Worm (Caenorhabditis elegans) whole organism, L4 larva: ENCODE measurements around the gene par-3.

Experiments used
- D1046.2 ChIP-seq: fragments of 200-800 bp; sonication (Bioruptor generic); IDR thresholded peaks from 2 replicates; pipeline ENCODE4 v1.3.6; 2022; ENCODE audit warnings: missing genetic modification characterization, missing compliant biosample characterization
- F26F4.8 ChIP-seq: fragments of 200-800 bp; sonication (Bioruptor generic); conservative IDR thresholded peaks from 2 replicates; pipeline ENCODE4 v1.3.6; 2022; ENCODE audit warnings: missing genetic modification characterization, missing compliant biosample characterization
- F37D6.2 ChIP-seq: sonication (generic microtip); optimal IDR thresholded peaks from 2 replicates; lab custom pipeline; 2016; ENCODE audit warnings: mild to moderate bottlenecking, missing genetic modification characterization, missing compliant biosample characterization
- F44E2.7 ChIP-seq: fragments of 200-800 bp; sonication (Bioruptor generic); IDR thresholded peaks from 2 replicates; pipeline ENCODE4 v2.1.2; 2022; ENCODE audit warnings: missing genetic modification characterization, missing compliant biosample characterization
- R02D3.7 ChIP-seq: fragments of 150-350 bp; sonication (generic microtip); optimal IDR thresholded peaks from 3 replicates; lab custom pipeline; 2014; ENCODE audit warnings: missing biosample characterization, missing genetic modification characterization
- T26A8.4 ChIP-seq: fragments of 200-800 bp; sonication (Bioruptor generic); IDR thresholded peaks from 2 replicates; pipeline ENCODE4 v1.3.6; 2022; ENCODE audit warnings: missing genetic modification characterization, missing compliant biosample characterization
- Y5F2A.4 ChIP-seq: fragments of 200-800 bp; sonication (Bioruptor generic); optimal IDR thresholded peaks from 2 replicates; lab custom pipeline; 2018; ENCODE audit warnings: mild to moderate bottlenecking, missing genetic modification characterization, missing compliant biosample characterization
- ZK546.5 ChIP-seq, 2 experiments: sonication (generic microtip); optimal IDR thresholded peaks; 2 replicates each; lab custom pipeline; 2017; ENCODE audit warnings: missing biosample characterization in 2 of 2, missing genetic modification characterization in 2 of 2
- aha-1 ChIP-seq: fragments of 150-350 bp; peaks from one replicate; lab custom pipeline; 2014; ENCODE audit warnings: missing biosample characterization, missing genetic modification characterization
- attf-4 ChIP-seq: sonication (generic microtip); optimal IDR thresholded peaks from 3 replicates; lab custom pipeline; 2017; ENCODE audit warnings: missing biosample characterization, missing genetic modification characterization
- ceh-20 ChIP-seq: fragments of 200-800 bp; sonication (Bioruptor generic); IDR thresholded peaks from 2 replicates; pipeline ENCODE4 v1.3.6; 2022; ENCODE audit warnings: missing genetic modification reagents, missing genetic modification characterization, missing compliant biosample characterization
- ceh-44 ChIP-seq: fragments of 200-800 bp; sonication (Bioruptor generic); IDR thresholded peaks from 2 replicates; pipeline ENCODE4 v1.3.6; 2022; ENCODE audit warnings: missing genetic modification reagents, missing genetic modification characterization, missing compliant biosample characterization
- ceh-82 ChIP-seq: sonication (generic microtip); optimal IDR thresholded peaks from 2 replicates; lab custom pipeline; 2017; ENCODE audit warnings: missing biosample characterization, missing genetic modification characterization
- ctbp-1 ChIP-seq: fragments of 200-800 bp; sonication (Bioruptor generic); IDR thresholded peaks from 2 replicates; pipeline ENCODE4 v1.3.6; 2022; ENCODE audit warnings: missing genetic modification reagents, missing genetic modification characterization, missing compliant biosample characterization
- daf-16 ChIP-seq, 3 experiments: sonication (generic microtip); optimal IDR thresholded peaks; 2 replicates each; lab custom pipeline; 2016 to 2017; ENCODE audit warnings: missing genetic modification characterization in 3 of 3, missing genetic modification reagents in 3 of 3, mild to moderate bottlenecking in 2 of 3, missing compliant biosample characterization in 2 of 3, missing biosample characterization in 1 of 3, moderate library complexity in 1 of 3
- daf-19 ChIP-seq: fragments of 200-800 bp; sonication (Bioruptor generic); conservative IDR thresholded peaks from 2 replicates; pipeline ENCODE4 v1.3.6; 2022; ENCODE audit warnings: missing genetic modification characterization, missing compliant biosample characterization
- daf-8 ChIP-seq: fragments of 200-800 bp; sonication (Bioruptor generic); IDR thresholded peaks from 2 replicates; pipeline ENCODE4 v1.3.6; 2022; ENCODE audit warnings: missing genetic modification characterization, missing compliant biosample characterization
- dmd-6 ChIP-seq: fragments of 200-800 bp; sonication (Bioruptor generic); IDR thresholded peaks from 2 replicates; pipeline ENCODE4 v1.3.6; 2022; ENCODE audit warnings: missing genetic modification reagents, missing genetic modification characterization, missing compliant biosample characterization
- dmd-9 ChIP-seq: fragments of 200-800 bp; sonication (Bioruptor generic); IDR thresholded peaks from 2 replicates; pipeline ENCODE4 v1.3.6; 2022; ENCODE audit warnings: missing genetic modification reagents, missing genetic modification characterization, missing compliant biosample characterization
- egl-43 ChIP-seq: fragments of 200-800 bp; sonication (Bioruptor generic); IDR thresholded peaks from 2 replicates; pipeline ENCODE4 v1.3.6; 2022; ENCODE audit warnings: missing genetic modification reagents, missing genetic modification characterization, missing compliant biosample characterization
- fkh-10 ChIP-seq: fragments of 150-350 bp; optimal IDR thresholded peaks from 2 replicates; lab custom pipeline; 2014; ENCODE audit warnings: missing biosample characterization, missing genetic modification reagents, missing genetic modification characterization
- fos-1 ChIP-seq: fragments of 150-350 bp; optimal IDR thresholded peaks from 2 replicates; lab custom pipeline; 2014; ENCODE audit warnings: missing biosample characterization, missing genetic modification characterization
- hlh-30 ChIP-seq: sonication (generic microtip); optimal IDR thresholded peaks from 2 replicates; lab custom pipeline; 2017; ENCODE audit warnings: antibody characterized with exemption, mild to moderate bottlenecking, missing genetic modification characterization, missing compliant biosample characterization; ENCODE audit not compliant: insufficient read depth
- lin-1 ChIP-seq: fragments of 200-800 bp; sonication (Bioruptor generic); IDR thresholded peaks from 2 replicates; pipeline ENCODE4 v1.3.6; 2022; ENCODE audit warnings: missing genetic modification reagents, missing genetic modification characterization, missing compliant biosample characterization
- lin-13 ChIP-seq: fragments of 150-350 bp; optimal IDR thresholded peaks from 2 replicates; lab custom pipeline; 2014; ENCODE audit warnings: missing biosample characterization, missing genetic modification reagents, missing genetic modification characterization
- lin-38 ChIP-seq: fragments of 200-800 bp; sonication (Bioruptor generic); IDR thresholded peaks from 2 replicates; pipeline ENCODE4 v1.3.6; 2022; ENCODE audit warnings: missing genetic modification reagents, missing genetic modification characterization, missing compliant biosample characterization
- lin-39 ChIP-seq: fragments of 150-350 bp; optimal IDR thresholded peaks from 2 replicates; lab custom pipeline; 2014; ENCODE audit warnings: missing biosample characterization, missing genetic modification reagents, missing genetic modification characterization
- madf-9 ChIP-seq: fragments of 200-800 bp; sonication (Bioruptor generic); conservative IDR thresholded peaks from 2 replicates; pipeline ENCODE4 v1.3.6; 2022; ENCODE audit warnings: missing genetic modification reagents, missing genetic modification characterization, missing compliant biosample characterization
- mdt-29 ChIP-seq: fragments of 200-800 bp; sonication (Bioruptor generic); IDR thresholded peaks from 2 replicates; pipeline ENCODE4 v1.3.6; 2022; ENCODE audit warnings: missing genetic modification reagents, missing genetic modification characterization, missing compliant biosample characterization
- mep-1 ChIP-seq: fragments of 150-350 bp; sonication (generic microtip); optimal IDR thresholded peaks from 3 replicates; lab custom pipeline; 2014; ENCODE audit warnings: missing biosample characterization, missing genetic modification characterization
- mxl-3 ChIP-seq: fragments of 200-800 bp; sonication (Bioruptor generic); optimal IDR thresholded peaks from 2 replicates; lab custom pipeline; 2018; ENCODE audit warnings: mild to moderate bottlenecking, missing genetic modification characterization, missing compliant biosample characterization
- nhr-11 ChIP-seq: fragments of 150-350 bp; optimal IDR thresholded peaks from 2 replicates; lab custom pipeline; 2014; ENCODE audit warnings: missing biosample characterization, missing genetic modification characterization
- nhr-28 ChIP-seq: fragments of 150-350 bp; optimal IDR thresholded peaks from 2 replicates; lab custom pipeline; 2014; ENCODE audit warnings: missing biosample characterization, missing genetic modification characterization
- nhr-41 ChIP-seq: fragments of 200-800 bp; sonication (Bioruptor generic); IDR thresholded peaks from 2 replicates; pipeline ENCODE4 v1.3.6; 2022; ENCODE audit warnings: missing genetic modification reagents, missing genetic modification characterization, missing compliant biosample characterization
- nhr-42 ChIP-seq: fragments of 200-800 bp; sonication (Bioruptor generic); IDR thresholded peaks from 2 replicates; pipeline ENCODE4 v1.3.6; 2022; ENCODE audit warnings: missing genetic modification characterization, missing compliant biosample characterization
- nhr-48 ChIP-seq: sonication (generic microtip); optimal IDR thresholded peaks from 2 replicates; lab custom pipeline; 2016; ENCODE audit warnings: mild to moderate bottlenecking, missing genetic modification characterization, missing compliant biosample characterization
- pha-4 ChIP-seq, 2 experiments: fragments of 150-350 bp in 1 of 2; fragments of 200-800 bp in 1 of 2; sonication (Bioruptor generic) in 1 of 2; IDR thresholded peaks in 1 of 2; optimal IDR thresholded peaks in 1 of 2; 2 replicates each; pipeline versions ENCODE4 v1.3.6 to Lab custom; 2014 to 2022; ENCODE audit warnings: missing genetic modification characterization in 2 of 2, missing genetic modification reagents in 2 of 2, missing biosample characterization in 1 of 2, missing compliant biosample characterization in 1 of 2
- rbr-2 ChIP-seq: sonication (generic microtip); optimal IDR thresholded peaks from 2 replicates; lab custom pipeline; 2016; ENCODE audit warnings: missing genotype, missing genetic modification characterization, missing compliant biosample characterization
- sdz-12 ChIP-seq: fragments of 200-800 bp; sonication (Bioruptor generic); optimal IDR thresholded peaks from 2 replicates; lab custom pipeline; 2018; ENCODE audit warnings: mild to moderate bottlenecking, missing genetic modification characterization, missing compliant biosample characterization
- snpc-4 ChIP-seq: fragments of 150-350 bp; optimal IDR thresholded peaks from 2 replicates; lab custom pipeline; 2014; ENCODE audit warnings: missing biosample characterization, missing genetic modification characterization
- unc-39 ChIP-seq: sonication (generic microtip); optimal IDR thresholded peaks from 2 replicates; lab custom pipeline; 2017; ENCODE audit warnings: missing biosample characterization, missing genetic modification characterization
- unc-62 ChIP-seq, 3 experiments: fragments of 150-350 bp in 1 of 3; sonication (generic microtip); optimal IDR thresholded peaks in 2 of 3; peaks in 1 of 3; 1 replicate in 1 of 3; 2 replicates in 2 of 3; lab custom pipeline; 2014 to 2017; ENCODE audit warnings: missing biosample characterization in 3 of 3, missing genetic modification characterization in 3 of 3, missing genetic modification reagents in 3 of 3, missing genotype in 1 of 3
- vab-7 ChIP-seq: fragments of 200-800 bp; sonication (Bioruptor generic); IDR thresholded peaks from 2 replicates; pipeline ENCODE4 v1.3.6; 2022; ENCODE audit warnings: missing genetic modification reagents, missing genetic modification characterization, missing compliant biosample characterization
- zfp-2 ChIP-seq: sonication (generic microtip); optimal IDR thresholded peaks from 2 replicates; lab custom pipeline; 2016; ENCODE audit warnings: mild to moderate bottlenecking, missing genetic modification characterization, missing compliant biosample characterization
- zip-11 ChIP-seq: fragments of 200-800 bp; sonication (Bioruptor generic); IDR thresholded peaks from 2 replicates; pipeline ENCODE4 v1.3.6; 2022; ENCODE audit warnings: missing genetic modification characterization, missing compliant biosample characterization
- ztf-11 ChIP-seq: fragments of 150-350 bp; optimal IDR thresholded peaks from 2 replicates; lab custom pipeline; 2014; ENCODE audit warnings: missing biosample characterization, missing genetic modification characterization

Gene par-3

DNA sequence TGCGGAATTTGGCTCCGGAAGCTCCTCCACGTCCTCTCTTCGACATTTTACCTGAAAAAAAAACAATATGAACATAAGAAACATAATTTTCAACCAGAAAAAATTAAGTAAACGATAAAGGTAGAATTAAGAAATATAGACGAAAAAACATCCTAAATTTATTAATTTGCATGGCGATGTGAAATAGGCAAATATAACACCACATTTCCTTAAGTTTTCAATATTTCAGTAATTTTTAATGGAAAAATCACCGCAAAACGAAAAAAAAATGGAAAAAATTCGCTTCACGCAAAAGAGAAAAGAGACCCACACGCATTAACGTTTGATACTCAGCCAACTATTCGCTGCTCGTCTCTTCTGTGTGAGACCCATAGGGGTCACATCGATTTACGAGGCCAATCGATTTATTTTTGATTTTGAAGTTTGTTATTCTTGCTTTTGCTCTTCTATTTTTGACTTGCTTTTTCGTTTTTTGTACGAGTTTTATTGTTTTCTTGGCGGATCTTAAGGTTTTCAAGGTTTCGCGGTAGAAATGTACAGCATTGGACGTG lies 42.1 kb downstream of the par-3 start, which contains the start of gene rpl-23 (continued):
- TF ChIP-seq nhr-28 (tag; lab: Kevin White, UChicago) = peak; percentile 83
- no peak for TF ChIP-seq unc-39 (tag; lab: Kevin White, UChicago)
- TF ChIP-seq ceh-82 (tag; lab: Kevin White, UChicago) = no peak
- TF ChIP-seq vab-7 (GFP tag; lab: Robert Waterston, UW) = peak; percentile 61
- TF ChIP-seq zfp-2 (tag; lab: Kevin White, UChicago) = peak; percentile 70
- peak; percentile 40; the same call in 1 of the 2 replicates for TF ChIP-seq ceh-44 (GFP tag; lab: Robert Waterston, UW)
- TF ChIP-seq F44E2.7 (GFP tag; lab: Robert Waterston, UW) = no peak
- TF ChIP-seq fkh-10 (GFP tag; lab: Kevin White, UChicago) = peak; percentile 54
- no peak for TF ChIP-seq fos-1
- TF ChIP-seq snpc-4 (tag; lab: Kevin White, UChicago) = no peak
- TF ChIP-seq nhr-42 (GFP tag; lab: Robert Waterston, UW) = no peak
- peak; percentile 84 for TF ChIP-seq T26A8.4
- no peak for TF ChIP-seq mdt-29 (GFP tag; lab: Robert Waterston, UW)
- TF ChIP-seq daf-16 (GFP tag; optimal IDR thresholded peaks at IDR 0.05; lab: Kevin White, UChicago) = peak in 1 of 2 experiments; percentile 38
- TF ChIP-seq daf-16 (tag; optimal IDR thresholded peaks at IDR 0.05; lab: Kevin White, UChicago) = peak; percentile 72
- peak; percentile 62 for TF ChIP-seq dmd-6 (GFP tag; lab: Robert Waterston, UW)
- TF ChIP-seq sdz-12 (GFP tag; lab: Kevin White, UChicago) = no peak
- TF ChIP-seq nhr-41 (GFP tag; lab: Robert Waterston, UW) = no peak
- TF ChIP-seq attf-4 (tag; lab: Kevin White, UChicago) = no peak
- TF ChIP-seq lin-1 (GFP tag; lab: Robert Waterston, UW) = no peak
- TF ChIP-seq nhr-11 = peak; percentile 96
- peak; percentile 13 for TF ChIP-seq nhr-48 (tag; lab: Kevin White, UChicago)
- no peak for TF ChIP-seq dmd-9 (GFP tag; lab: Robert Waterston, UW)

DNA sequence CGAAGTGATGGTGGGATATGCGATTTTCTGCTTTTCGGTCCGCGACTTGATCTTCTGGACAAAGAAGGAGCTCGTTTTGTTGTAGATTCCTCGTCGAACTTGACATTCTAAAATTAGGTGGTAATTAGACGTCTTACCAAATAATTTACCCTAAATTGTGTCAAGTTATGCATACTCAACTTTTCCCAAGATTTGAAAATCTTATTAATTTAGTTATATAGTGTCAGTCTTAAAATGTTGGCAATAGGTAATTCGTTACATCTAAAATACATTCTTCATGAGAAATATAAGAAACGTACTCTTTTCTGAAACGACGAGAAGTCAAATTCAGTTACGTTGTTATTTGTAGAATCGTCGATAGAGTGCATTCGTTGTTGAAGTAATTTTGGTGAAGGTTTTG lies 43.5 kb downstream of the par-3 start:
- TF ChIP-seq dmd-9 (GFP tag; lab: Robert Waterston, UW) (no peak), zip-11 (GFP tag; lab: Robert Waterston, UW) (no peak), ctbp-1 (GFP tag; lab: Robert Waterston, UW) (no peak), fkh-10 (GFP tag; lab: Kevin White, UChicago) (no peak), ztf-11 (tag; lab: Kevin White, UChicago) (no peak), Y5F2A.4 (GFP tag; lab: Kevin White, UChicago) (no peak), F26F4.8 (GFP tag; lab: Robert Waterston, UW) (no peak), nhr-42 (GFP tag; lab: Robert Waterston, UW) (no peak), ceh-82 (tag; lab: Kevin White, UChicago) (no peak), rbr-2 (tag; lab: Kevin White, UChicago) (no peak), ZK546.5 (tag; optimal IDR thresholded peaks at IDR 0.05; lab: Kevin White, UChicago) (no peak), daf-8 (GFP tag; lab: Robert Waterston, UW) (no peak), unc-62 (GFP tag; optimal IDR thresholded peaks at IDR 0.05 in 1 of 2; lab: Kevin White, UChicago) (no peak), unc-62 (tag; optimal IDR thresholded peaks at IDR 0.05; lab: Kevin White, UChicago) (no peak), R02D3.7 (tag; lab: Kevin White, UChicago) (no peak), daf-19 (no peak)

DNA sequence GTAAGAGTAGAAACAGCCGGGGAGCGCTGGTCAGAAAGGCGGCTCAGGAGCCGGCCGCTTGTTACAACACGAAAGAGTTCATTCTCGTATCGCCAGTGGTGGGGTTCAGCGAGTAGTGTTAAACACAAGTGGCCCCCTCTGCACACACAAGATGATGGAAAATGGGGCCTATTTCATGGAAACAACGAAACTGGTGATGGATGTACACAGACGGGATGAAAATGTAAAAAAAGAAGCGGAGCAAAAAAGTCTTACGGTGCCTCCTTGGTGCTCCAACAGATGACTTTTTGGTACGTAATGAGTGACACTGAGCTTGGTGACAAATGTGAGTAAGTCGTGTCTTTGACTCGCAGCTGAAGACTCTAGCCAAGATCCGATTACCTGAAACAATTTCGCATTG lies 44.0 kb downstream of the par-3 start:
- TF ChIP-seq D1046.2 (GFP tag; lab: Robert Waterston, UW) (no peak), madf-9 (GFP tag; lab: Robert Waterston, UW) (no peak), egl-43 (GFP tag; lab: Robert Waterston, UW) (0 out of 2 replicates have a peak, but pooled peaks have one; percentile 29), rbr-2 (tag; lab: Kevin White, UChicago) (no peak), mxl-3 (no peak), attf-4 (tag; lab: Kevin White, UChicago) (no peak), lin-39 (tag; lab: Kevin White, UChicago) (no peak), nhr-48 (tag; lab: Kevin White, UChicago) (no peak), ceh-20 (GFP tag; lab: Robert Waterston, UW) (no peak), F37D6.2 (no peak), ctbp-1 (GFP tag; lab: Robert Waterston, UW) (0 out of 2 replicates have a peak, but pooled peaks have one; percentile 17), pha-4 (GFP tag; IDR thresholded peaks at IDR 0.05; lab: Robert Waterston, UW) (no peak), pha-4 (tag; optimal IDR thresholded peaks at IDR 0.05; lab: Kevin White, UChicago) (no peak), hlh-30 (tag; lab: Kevin White, UChicago) (no peak), mep-1 (no peak), lin-38 (GFP tag; lab: Robert Waterston, UW) (no peak), daf-16 (GFP tag; optimal IDR thresholded peaks at IDR 0.05; lab: Kevin White, UChicago) (peak in 1 of 2 experiments; percentile 5), daf-16 (tag; optimal IDR thresholded peaks at IDR 0.05; lab: Kevin White, UChicago) (no peak), lin-13 (GFP tag; lab: Kevin White, UChicago) (no peak), aha-1 (tag; lab: Kevin White, UChicago) (no peak), R02D3.7 (tag; lab: Kevin White, UChicago) (no peak)
